Fruit fly (Drosophila melanogaster): ENCODE results near the gene CG34316.

The CG34316 gene

DNA sequence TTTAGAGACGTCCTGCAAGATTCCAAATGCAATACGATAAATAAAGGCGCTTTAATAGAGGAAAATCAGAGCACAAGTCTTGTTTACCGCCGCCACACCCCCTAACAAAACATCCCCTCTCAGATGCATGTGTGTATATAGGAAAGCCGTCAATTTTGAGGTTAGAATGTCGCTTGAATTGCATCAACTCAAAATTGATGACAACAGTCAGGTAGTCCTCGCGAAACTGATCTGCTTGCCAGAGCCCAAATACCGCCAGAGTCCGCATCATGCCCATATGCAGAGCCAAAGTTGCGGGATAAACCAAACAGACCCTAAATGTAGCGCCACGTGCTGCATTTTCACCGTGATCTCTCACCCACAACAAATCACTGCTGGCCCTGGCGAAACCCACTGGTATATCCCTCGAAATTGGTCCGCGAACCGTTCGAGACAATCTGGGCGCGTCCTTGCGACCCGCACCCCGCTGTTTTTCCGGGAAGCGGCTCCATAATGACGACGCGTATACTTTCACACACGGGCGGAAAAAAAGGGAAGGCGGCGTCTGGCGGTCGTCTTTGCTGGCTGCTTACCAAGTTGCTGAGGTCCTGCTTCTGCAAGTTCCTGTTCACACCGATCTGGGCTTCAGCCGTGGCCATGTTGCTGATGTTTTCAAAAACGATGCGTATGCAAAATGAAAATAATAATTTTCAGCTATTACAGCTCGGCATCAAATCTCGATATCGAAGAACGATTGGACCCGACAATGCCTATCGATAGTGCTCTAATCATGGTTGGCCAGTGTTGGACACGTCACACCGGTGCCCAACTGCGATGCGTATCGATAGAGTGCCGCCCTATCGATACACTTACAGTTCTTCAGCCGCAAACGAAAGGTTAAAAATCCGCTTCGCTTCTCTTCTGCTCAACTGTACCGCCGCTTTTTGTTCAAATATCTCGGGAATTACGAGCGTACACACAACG lies 32.6 kb downstream of the CG34316 start, which contains the start of the genes eIF2gamma and Set (continued):
- TF ChIP-seq CG9727 (GFP tag; optimal IDR thresholded peaks at IDR 0.05) (no peak), fd3F (GFP tag; optimal IDR thresholded peaks at IDR 0.05) (no peak), repo (GFP tag; optimal IDR thresholded peaks at IDR 0.05) (no peak), slbo (GFP tag; IDR thresholded peaks at IDR 0.05) (peak; percentile 72), H2.0 (GFP tag; IDR thresholded peaks at IDR 0.05) (no peak), mld (GFP tag; IDR thresholded peaks at IDR 0.05; ENCODE audit: partially characterized antibody) (peak; percentile 99), Lim3 (GFP tag; IDR thresholded peaks at IDR 0.05) (no peak), sens-2 (GFP tag; IDR thresholded peaks at IDR 0.05) (0 out of 2 replicates have a peak, but pooled peaks have one; percentile 5), NK7.1 (GFP tag; optimal IDR thresholded peaks at IDR 0.05) (no peak), CG11723 (GFP tag; optimal IDR thresholded peaks at IDR 0.05) (no peak), HLHmδ (GFP tag; optimal IDR thresholded peaks at IDR 0.05) (peak; percentile 51), CG5180 (GFP tag; optimal IDR thresholded peaks at IDR 0.05) (no peak), CG3995 (GFP tag; optimal IDR thresholded peaks at IDR 0.05) (peak; percentile 78), CG31441 (GFP tag; IDR thresholded peaks at IDR 0.05) (no peak), CG3407 (GFP tag; optimal IDR thresholded peaks at IDR 0.05) (no peak), tin (GFP tag; optimal IDR thresholded peaks at IDR 0.05) (peak; percentile 44), usp (GFP tag; optimal IDR thresholded peaks at IDR 0.05) (no peak), tna (GFP tag; IDR thresholded peaks at IDR 0.05; ENCODE audit: partially characterized antibody) (peak; percentile 98), Bdp1 (GFP tag; optimal IDR thresholded peaks at IDR 0.05) (no peak), CG43689 (GFP tag; IDR thresholded peaks at IDR 0.05) (no peak), Dbx (GFP tag; IDR thresholded peaks at IDR 0.05) (peak; percentile 64), tx (GFP tag; optimal IDR thresholded peaks at IDR 0.05) (no peak), Tbp (GFP tag; optimal IDR thresholded peaks at IDR 0.05) (peak; percentile 17), sim (GFP tag; IDR thresholded peaks at IDR 0.05) (no peak), twi (tag; optimal IDR thresholded peaks at IDR 0.05) (peak; percentile 53), CG17912 (GFP tag; optimal IDR thresholded peaks at IDR 0.05) (peak; percentile 33), slou (GFP tag; optimal IDR thresholded peaks at IDR 0.05) (no peak), Camta (GFP tag; optimal IDR thresholded peaks at IDR 0.05) (no peak), Gug (GFP tag; IDR thresholded peaks at IDR 0.05) (peak; percentile 58; the same call in 1 of the 4 replicates), emc (GFP tag; optimal IDR thresholded peaks at IDR 0.05) (no peak), nau (GFP tag; optimal IDR thresholded peaks at IDR 0.05) (no peak), zen (tag; optimal IDR thresholded peaks at IDR 0.05) (peak; percentile 56), CG15073 (GFP tag; optimal IDR thresholded peaks at IDR 0.05) (no peak), CG4360 (GFP tag; IDR thresholded peaks at IDR 0.05) (no peak), z (GFP tag; IDR thresholded peaks at IDR 0.05) (no peak), CG6791 (GFP tag; IDR thresholded peaks at IDR 0.05; ENCODE audit: partially characterized antibody) (peak; percentile 99), CG2202 (tag; optimal IDR thresholded peaks at IDR 0.05) (no peak), oc (tag; optimal IDR thresholded peaks at IDR 0.05) (no peak), CG10462 (GFP tag; optimal IDR thresholded peaks at IDR 0.05) (no peak), CG11247 (GFP tag; IDR thresholded peaks at IDR 0.05) (no peak), CG10147 (GFP tag; optimal IDR thresholded peaks at IDR 0.05) (no peak), pzg (GFP tag; optimal IDR thresholded peaks at IDR 0.05) (peak; percentile 96), gro (GFP tag; optimal IDR thresholded peaks at IDR 0.05) (peak; percentile 60), danr (GFP tag; IDR thresholded peaks at IDR 0.05) (no peak), knrl (GFP tag; IDR thresholded peaks at IDR 0.05; ENCODE audit: partially characterized antibody) (peak; percentile 94), vnd (GFP tag; IDR thresholded peaks at IDR 0.05; ENCODE audit: partially characterized antibody) (peak; percentile 96), CG34376 (GFP tag; optimal IDR thresholded peaks at IDR 0.05) (peak; percentile 39), HLH54F (GFP tag; optimal IDR thresholded peaks at IDR 0.05) (peak; percentile 29), Oaz (GFP tag; IDR thresholded peaks at IDR 0.05) (no peak)

Data from whole organism, embryonic.